Fruit fly (Drosophila melanogaster) whole organism: Measurements from ENCODE around the gene CG7536.

ENCODE experiments used
- CG8478 ChIP-seq: fragments of >200 bp; optimal IDR thresholded peaks from 2 replicates; lab custom pipeline; 2018; ENCODE audit warnings: inconsistent platforms
- EcR ChIP-seq, 2 experiments: fragments of >200 bp; optimal IDR thresholded peaks; 2 replicates each; lab custom pipeline; 2017; ENCODE audit warnings: missing biosample characterization in 2 of 2, missing genetic modification characterization in 2 of 2, missing genetic modification reagents in 2 of 2
- pan ChIP-seq: fragments of >200 bp; optimal IDR thresholded peaks from 2 replicates; lab custom pipeline; 2017
- psq ChIP-seq: fragments of >200 bp; optimal IDR thresholded peaks from 2 replicates; lab custom pipeline; 2017
- usp ChIP-seq: fragments of >200 bp; optimal IDR thresholded peaks from 2 replicates; lab custom pipeline; 2017; ENCODE audit warnings: missing biosample characterization, missing genetic modification characterization, mixed read lengths

- no peak for TF ChIP-seq CG8478
- TF ChIP-seq EcR (GFP tag; optimal IDR thresholded peaks at IDR 0.05; lab: Kevin White, UChicago): no peak
- TF ChIP-seq psq (lab: Kevin White, UChicago): no peak
- no peak for TF ChIP-seq pan (lab: Kevin White, UChicago)
- no peak for TF ChIP-seq usp
These were observed 47.7 kb upstream of the CG7536 start for dm6 chrX:18136059-18136458.
